Fruit fly (Drosophila melanogaster) whole organism, embryonic: ENCODE data around the gene pnt.

ENCODE experiments used
- Atf-2 ChIP-seq: fragments of 200-800 bp; sonication (Bioruptor generic); optimal IDR thresholded peaks from 2 replicates; lab custom pipeline; 2016; ENCODE audit warnings: missing biosample characterization, missing genetic modification characterization
- B-H1 ChIP-seq: fragments of 200-800 bp; sonication (Bioruptor generic); IDR thresholded peaks from 3 replicates; pipeline ENCODE4 v1.3.6; 2022; ENCODE audit warnings: missing biosample characterization, missing genetic modification characterization
- B-H2 ChIP-seq: fragments of 200-800 bp; sonication (Bioruptor generic); optimal IDR thresholded peaks from 2 replicates; lab custom pipeline; 2018; ENCODE audit warnings: missing biosample characterization, mild to moderate bottlenecking, missing genetic modification characterization
- Bteb2 ChIP-seq: fragments of 200-800 bp; sonication (Bioruptor generic); optimal IDR thresholded peaks from 2 replicates; lab custom pipeline; 2016; ENCODE audit warnings: missing biosample characterization, missing genetic modification characterization
- CG10366 ChIP-seq: fragments of 200-800 bp; sonication (Bioruptor generic); IDR thresholded peaks from 2 replicates; pipeline ENCODE4 v1.3.6; 2022; ENCODE audit warnings: missing biosample characterization, missing genetic modification characterization
- CG10654 ChIP-seq: fragments of 200-800 bp; sonication (Bioruptor generic); optimal IDR thresholded peaks from 2 replicates; lab custom pipeline; 2016; ENCODE audit warnings: missing biosample characterization, missing genetic modification characterization
- CG12659 ChIP-seq: fragments of 200-800 bp; sonication (Bioruptor generic); optimal IDR thresholded peaks from 3 replicates; lab custom pipeline; 2017; ENCODE audit warnings: mild to moderate bottlenecking, missing biosample characterization, missing genetic modification reagents, missing genetic modification characterization
- CG13624 ChIP-seq: fragments of 200-800 bp; sonication (Bioruptor generic); optimal IDR thresholded peaks from 2 replicates; lab custom pipeline; 2016; ENCODE audit warnings: missing biosample characterization, missing genetic modification characterization
- CG15479 ChIP-seq: fragments of 200-800 bp; sonication (Bioruptor generic); optimal IDR thresholded peaks from 3 replicates; lab custom pipeline; 2019; ENCODE audit warnings: missing biosample characterization, mild to moderate bottlenecking, missing genetic modification characterization, moderate library complexity
- CG17359 ChIP-seq: fragments of 200-800 bp; sonication (Bioruptor generic); optimal IDR thresholded peaks from 3 replicates; lab custom pipeline; 2018; ENCODE audit warnings: missing biosample characterization, mild to moderate bottlenecking, missing genetic modification characterization, moderate library complexity
- CG17912 ChIP-seq: fragments of 200-800 bp; sonication (Bioruptor generic); optimal IDR thresholded peaks from 2 replicates; lab custom pipeline; 2018; ENCODE audit warnings: missing biosample characterization, mild to moderate bottlenecking, missing genetic modification characterization
- CG18619 ChIP-seq: fragments of 200-800 bp; sonication (Bioruptor generic); optimal IDR thresholded peaks from 3 replicates; lab custom pipeline; 2017; ENCODE audit warnings: missing biosample characterization, mild to moderate bottlenecking, missing genetic modification characterization
- CG2199 ChIP-seq: fragments of 200-800 bp; sonication (Bioruptor generic); IDR thresholded peaks from 3 replicates; pipeline ENCODE4 v1.3.6; 2022; ENCODE audit warnings: missing biosample characterization, missing genetic modification characterization
- CG2889 ChIP-seq: fragments of 200-800 bp; sonication (Bioruptor generic); IDR thresholded peaks from 3 replicates; pipeline ENCODE4 v1.3.6; 2022; ENCODE audit warnings: missing biosample characterization, missing genetic modification characterization
- CG42726 ChIP-seq: fragments of 200-800 bp; sonication (Bioruptor generic); IDR thresholded peaks from 2 replicates; pipeline ENCODE4 v1.3.6; 2022; ENCODE audit warnings: missing biosample characterization, missing genetic modification characterization; ENCODE audit not compliant: partially characterized antibody
- CG43689 ChIP-seq: fragments of 200-800 bp; sonication (Bioruptor generic); IDR thresholded peaks from 2 replicates; pipeline ENCODE4 v1.3.6; 2022; ENCODE audit warnings: missing biosample characterization, missing genetic modification characterization
- CG6683 ChIP-seq: fragments of 200-800 bp; sonication (Bioruptor generic); optimal IDR thresholded peaks from 2 replicates; lab custom pipeline; 2017; ENCODE audit warnings: missing biosample characterization, mild to moderate bottlenecking, missing genetic modification characterization, missing genetic modification reagents
- CG8290 ChIP-seq, 3 experiments: fragments of 200-800 bp; sonication (Bioruptor generic); optimal IDR thresholded peaks; 2 replicates each; lab custom pipeline; 2016 to 2019; ENCODE audit warnings: missing biosample characterization in 3 of 3, missing genetic modification characterization in 3 of 3, mild to moderate bottlenecking in 2 of 3, moderate library complexity in 1 of 3
- CG8359 ChIP-seq: fragments of 200-800 bp; sonication (Bioruptor generic); optimal IDR thresholded peaks from 2 replicates; lab custom pipeline; 2017; ENCODE audit warnings: missing biosample characterization, mild to moderate bottlenecking, missing genetic modification characterization, borderline replicate concordance
- CG8765 ChIP-seq: fragments of 200-800 bp; sonication (Bioruptor generic); IDR thresholded peaks from 2 replicates; pipeline ENCODE4 v1.3.6; 2022; ENCODE audit warnings: missing biosample characterization, missing genetic modification characterization
- D19A ChIP-seq: fragments of 200-800 bp; optimal IDR thresholded peaks from 3 replicates; lab custom pipeline; 2019; ENCODE audit warnings: missing biosample characterization, mild to moderate bottlenecking, missing genetic modification characterization, moderate library complexity
- Deaf1 ChIP-seq: fragments of 200-800 bp; optimal IDR thresholded peaks from 3 replicates; lab custom pipeline; 2019; ENCODE audit warnings: missing biosample characterization, mild to moderate bottlenecking, missing genetic modification characterization, moderate library complexity
- GATAe ChIP-seq: fragments of 200-800 bp; sonication (Bioruptor generic); conservative IDR thresholded peaks from 2 replicates; pipeline ENCODE4 v1.3.6; 2022; ENCODE audit warnings: missing biosample characterization, missing genetic modification characterization
- HLH3B ChIP-seq: fragments of 200-800 bp; sonication (Bioruptor generic); IDR thresholded peaks from 2 replicates; pipeline ENCODE4 v1.3.6; 2022; ENCODE audit warnings: missing biosample characterization, missing genetic modification characterization
- Hey ChIP-seq: fragments of 200-800 bp; sonication (Bioruptor generic); optimal IDR thresholded peaks from 3 replicates; lab custom pipeline; 2018; ENCODE audit warnings: missing biosample characterization, mild to moderate bottlenecking, missing genetic modification characterization
- Hmr ChIP-seq: fragments of 200-800 bp; sonication (Bioruptor generic); optimal IDR thresholded peaks from 3 replicates; lab custom pipeline; 2017; ENCODE audit warnings: mild to moderate bottlenecking, missing biosample characterization, missing genetic modification reagents, missing genetic modification characterization
- Hr78 ChIP-seq, 2 experiments: fragments of 200-800 bp in 1 of 2; fragments of >200 bp in 1 of 2; sonication (Bioruptor generic) in 1 of 2; optimal IDR thresholded peaks; 2 replicates each; lab custom pipeline; 2017 to 2019; ENCODE audit warnings: missing biosample characterization in 2 of 2, missing genetic modification characterization in 2 of 2, mild to moderate bottlenecking in 1 of 2, moderate library complexity in 1 of 2
- NfI ChIP-seq: fragments of 200-800 bp; sonication (Bioruptor generic); optimal IDR thresholded peaks from 3 replicates; lab custom pipeline; 2018; ENCODE audit warnings: missing biosample characterization, mild to moderate bottlenecking, missing genetic modification characterization, moderate library complexity
- Optix ChIP-seq: fragments of 200-800 bp; sonication (Bioruptor generic); IDR thresholded peaks from 3 replicates; pipeline ENCODE4 v1.3.6; 2022; ENCODE audit warnings: missing biosample characterization, missing genetic modification characterization
- ap ChIP-seq: fragments of 200-800 bp; sonication (Bioruptor generic); IDR thresholded peaks from 2 replicates; pipeline ENCODE4 v1.3.6; 2022; ENCODE audit warnings: missing biosample characterization, missing genetic modification characterization
- ato ChIP-seq: fragments of 200-800 bp; sonication (Bioruptor generic); IDR thresholded peaks from 2 replicates; pipeline ENCODE4 v1.3.6; 2022; ENCODE audit warnings: missing biosample characterization, missing genetic modification characterization; ENCODE audit not compliant: partially characterized antibody
- br ChIP-seq: fragments of >200 bp; optimal IDR thresholded peaks from 2 replicates; lab custom pipeline; 2017
- cato ChIP-seq: fragments of 200-800 bp; sonication (Bioruptor generic); optimal IDR thresholded peaks from 2 replicates; lab custom pipeline; 2016; ENCODE audit warnings: missing biosample characterization, missing genetic modification characterization, borderline replicate concordance
- chif ChIP-seq, 2 experiments: fragments of 200-800 bp; sonication (Bioruptor generic); optimal IDR thresholded peaks; 3 replicates each; lab custom pipeline; 2016; ENCODE audit warnings: missing biosample characterization in 2 of 2, missing genetic modification characterization in 2 of 2
- crol ChIP-seq: fragments of 200-800 bp; sonication (Bioruptor generic); IDR thresholded peaks from 2 replicates; pipeline ENCODE4 v1.3.6; 2022; ENCODE audit warnings: missing biosample characterization, missing genetic modification characterization
- disco-r ChIP-seq: fragments of 200-800 bp; sonication (Bioruptor generic); optimal IDR thresholded peaks from 2 replicates; lab custom pipeline; 2016; ENCODE audit warnings: missing biosample characterization, missing genetic modification characterization
- ems ChIP-seq: fragments of 200-800 bp; sonication (Bioruptor generic); optimal IDR thresholded peaks from 3 replicates; lab custom pipeline; 2016; ENCODE audit warnings: missing biosample characterization, missing genetic modification characterization
- ind ChIP-seq: fragments of 200-800 bp; sonication (Bioruptor generic); optimal IDR thresholded peaks from 3 replicates; lab custom pipeline; 2016; ENCODE audit warnings: missing biosample characterization, missing genetic modification characterization
- jigr1 ChIP-seq: fragments of 200-800 bp; sonication (Bioruptor generic); IDR thresholded peaks from 3 replicates; pipeline ENCODE4 v1.3.6; 2022; ENCODE audit warnings: missing biosample characterization, missing genetic modification characterization
- lmd ChIP-seq: fragments of 200-800 bp; sonication (Bioruptor generic); IDR thresholded peaks from 2 replicates; pipeline ENCODE4 v1.3.6; 2022; ENCODE audit warnings: missing biosample characterization, missing genetic modification characterization
- psq ChIP-seq: fragments of 200-800 bp; sonication (Bioruptor generic); optimal IDR thresholded peaks from 2 replicates; lab custom pipeline; 2017; ENCODE audit warnings: missing biosample characterization, missing genetic modification characterization
- sens ChIP-seq: fragments of 200-800 bp; sonication (Bioruptor generic); peaks from one replicate; lab custom pipeline; 2016; ENCODE audit warnings: missing biosample characterization, missing genetic modification characterization
- seq ChIP-seq: fragments of 200-800 bp; sonication (Bioruptor generic); IDR thresholded peaks from 2 replicates; pipeline ENCODE4 v1.3.6; 2022; ENCODE audit warnings: missing biosample characterization, missing genetic modification characterization
- sna ChIP-seq: fragments of 200-800 bp; sonication (Bioruptor generic); IDR thresholded peaks from 2 replicates; pipeline ENCODE4 v1.3.6; 2022; ENCODE audit warnings: missing biosample characterization, missing genetic modification characterization; ENCODE audit not compliant: partially characterized antibody
- so ChIP-seq: fragments of 200-800 bp; sonication (Bioruptor generic); IDR thresholded peaks from 3 replicates; pipeline ENCODE4 v1.3.6; 2022; ENCODE audit warnings: missing biosample characterization, missing genetic modification characterization
- stc ChIP-seq: fragments of 200-800 bp; sonication (Bioruptor generic); IDR thresholded peaks from 2 replicates; pipeline ENCODE4 v1.3.6; 2022; ENCODE audit warnings: missing biosample characterization, missing genetic modification characterization
- tap ChIP-seq: fragments of 200-800 bp; optimal IDR thresholded peaks from 3 replicates; lab custom pipeline; 2019; ENCODE audit warnings: missing biosample characterization, mild to moderate bottlenecking, missing genetic modification characterization, moderate library complexity
- tgo ChIP-seq: fragments of 200-800 bp; sonication (Bioruptor generic); IDR thresholded peaks from 3 replicates; pipeline ENCODE4 v1.3.6; 2022; ENCODE audit warnings: missing biosample characterization, missing genetic modification characterization
- ttk ChIP-seq: fragments of 200-800 bp; sonication (Bioruptor generic); IDR thresholded peaks from 2 replicates; pipeline ENCODE4 v2.1.2; 2022; ENCODE audit warnings: missing biosample characterization, missing genetic modification characterization
- zfh1 ChIP-seq: fragments of 200-800 bp; sonication (Bioruptor generic); IDR thresholded peaks from 3 replicates; pipeline ENCODE4 v1.3.6; 2022; ENCODE audit warnings: missing biosample characterization, missing genetic modification characterization

pnt gene

dm6 chr3R:23306828-23307227 is 39.1 kb downstream of the pnt start:
- TF ChIP-seq CG12659 (no peak), CG2199 (GFP tag; lab: Robert Waterston, UW) (0 out of 3 replicates have a peak, but pooled peaks have one; percentile 55), crol (GFP tag; lab: Robert Waterston, UW) (peak; percentile 78)
- TF ChIP-seq, all 482 proteins: peak for 2

- no peak for TF ChIP-seq cato (GFP tag; lab: Kevin White, UChicago)
- TF ChIP-seq tap, result no peak
- no peak for TF ChIP-seq Hr78 (GFP tag; optimal IDR thresholded peaks at IDR 0.05; lab: Kevin White, UChicago)
- no peak for TF ChIP-seq tgo (GFP tag; lab: Robert Waterston, UW)
- TF ChIP-seq CG15479 (GFP tag; lab: Kevin White, UChicago), result no peak
- no peak for TF ChIP-seq CG43689
- peak; percentile 83 for TF ChIP-seq sens
- no peak for TF ChIP-seq CG17359 (tag; lab: Kevin White, UChicago)
- TF ChIP-seq CG42726, result no peak
- TF ChIP-seq CG18619 (GFP tag; lab: Kevin White, UChicago), result no peak
- no peak for TF ChIP-seq Bteb2 (GFP tag; lab: Kevin White, UChicago)
- TF ChIP-seq GATAe (GFP tag; lab: Robert Waterston, UW), result no peak
- no peak for TF ChIP-seq ato (GFP tag; lab: Robert Waterston, UW)
- TF ChIP-seq jigr1 (GFP tag; lab: Robert Waterston, UW), result no peak
- TF ChIP-seq stc (GFP tag; lab: Robert Waterston, UW), result no peak
- no peak for TF ChIP-seq psq (GFP tag; lab: Kevin White, UChicago)
- TF ChIP-seq ind (GFP tag; lab: Kevin White, UChicago), result no peak
- TF ChIP-seq CG10366 (GFP tag; lab: Robert Waterston, UW), result no peak
- no peak for TF ChIP-seq CG2889 (GFP tag; lab: Robert Waterston, UW)
- no peak for TF ChIP-seq Optix (GFP tag; lab: Robert Waterston, UW)
- TF ChIP-seq HLH3B (GFP tag; lab: Robert Waterston, UW), result no peak
- TF ChIP-seq lmd (GFP tag; lab: Robert Waterston, UW), result no peak
- no peak for TF ChIP-seq Deaf1 (tag; lab: Kevin White, UChicago)
- TF ChIP-seq so, result no peak
- no peak for TF ChIP-seq CG6683 (GFP tag; lab: Kevin White, UChicago)
- peak; percentile 71; the same call in 2 of the 3 replicates for TF ChIP-seq zfh1
- no peak for TF ChIP-seq ap (GFP tag; lab: Robert Waterston, UW)
- TF ChIP-seq NfI (GFP tag; lab: Kevin White, UChicago), result no peak
- TF ChIP-seq ttk, result no peak
- no peak for TF ChIP-seq Atf-2
- no peak for TF ChIP-seq CG17912
- no peak for TF ChIP-seq Hmr
- no peak for TF ChIP-seq B-H1 (GFP tag; lab: Robert Waterston, UW)
- TF ChIP-seq B-H2 (GFP tag; lab: Kevin White, UChicago), result no peak
- no peak for TF ChIP-seq br (lab: Kevin White, UChicago)
- TF ChIP-seq CG13624 (GFP tag; lab: Kevin White, UChicago), result no peak
- peak; percentile 41 for TF ChIP-seq D19A (tag; lab: Kevin White, UChicago)
- TF ChIP-seq CG8359 (GFP tag; lab: Kevin White, UChicago), result no peak
- TF ChIP-seq disco-r (GFP tag; lab: Kevin White, UChicago), result no peak
- no peak for TF ChIP-seq CG8290 (GFP tag; optimal IDR thresholded peaks at IDR 0.05; lab: Kevin White, UChicago)
- no peak for TF ChIP-seq CG8290 (tag; optimal IDR thresholded peaks at IDR 0.05; lab: Kevin White, UChicago)
- TF ChIP-seq CG10654 (GFP tag; lab: Kevin White, UChicago), result no peak
- TF ChIP-seq Hey, result no peak
- peak; percentile 59; the same call in 1 of the 2 replicates for TF ChIP-seq CG8765 (GFP tag; lab: Robert Waterston, UW)
- TF ChIP-seq seq (GFP tag; lab: Robert Waterston, UW), result no peak
- no peak for TF ChIP-seq ems (GFP tag; lab: Kevin White, UChicago)
- no peak for TF ChIP-seq sna
- TF ChIP-seq chif (GFP tag; optimal IDR thresholded peaks at IDR 0.05; lab: Kevin White, UChicago), result peak in 1 of 2 experiments; percentile 46
Measured at dm6 chr3R:23303297-23303696, 42.7 kb downstream of the pnt start.
